Worm (Caenorhabditis elegans) whole organism, early embryonic: ENCODE measurements around the gene bpl-1.

Experiments
- ama-1 ChIP-seq: fragments of 150-350 bp; optimal IDR thresholded peaks from 2 replicates; lab custom pipeline; 2014
- tbx-37 ChIP-seq: fragments of 200-800 bp; sonication (Bioruptor generic); conservative IDR thresholded peaks from 2 replicates; pipeline ENCODE4 v1.3.6; 2022; ENCODE audit warnings: missing genetic modification reagents, missing genetic modification characterization, missing compliant biosample characterization

- TF ChIP-seq ama-1, result no peak
- TF ChIP-seq tbx-37 (GFP tag; lab: Robert Waterston, UW), result no peak
These were observed 18.0 kb upstream of the bpl-1 start, which contains the start of gene F13H8.5 for ce11 chrII:6256024-6256423.
